Fruit fly (Drosophila melanogaster) whole organism, wandering third instar larva: ENCODE data around the gene eIF3h.

Source experiments
- Abd-B ChIP-seq: fragments of >200 bp; optimal IDR thresholded peaks from 2 replicates; lab custom pipeline; 2017; ENCODE audit warnings: missing biosample characterization, missing genetic modification characterization
- CG32264 ChIP-seq: fragments of 200-800 bp; sonication (Bioruptor generic); optimal IDR thresholded peaks from 2 replicates; lab custom pipeline; 2016; ENCODE audit warnings: missing biosample characterization, missing genetic modification characterization
- CG9705 ChIP-seq: fragments of 200-800 bp; sonication (Bioruptor generic); optimal IDR thresholded peaks from 2 replicates; lab custom pipeline; 2018; ENCODE audit warnings: missing biosample characterization, mild to moderate bottlenecking, missing genetic modification characterization
- CrebA ChIP-seq: fragments of 200-800 bp; sonication (Bioruptor generic); optimal IDR thresholded peaks from 2 replicates; lab custom pipeline; 2016; ENCODE audit warnings: missing biosample characterization, mild to moderate bottlenecking, missing genetic modification characterization, borderline replicate concordance
- Dfd ChIP-seq: fragments of >200 bp; optimal IDR thresholded peaks from 2 replicates; lab custom pipeline; 2017; ENCODE audit warnings: missing biosample characterization, missing genetic modification characterization
- Dif ChIP-seq: fragments of 200-275, 200-300 bp; sonication (Bioruptor generic); optimal IDR thresholded peaks from 2 replicates; lab custom pipeline; 2018; ENCODE audit warnings: missing biosample characterization, missing genetic modification characterization; ENCODE audit not compliant: partially characterized antibody
- GATAd ChIP-seq: sonication (Bioruptor generic); optimal IDR thresholded peaks from 2 replicates; lab custom pipeline; 2016; ENCODE audit warnings: missing biosample characterization, missing genetic modification characterization
- HLH106 ChIP-seq: fragments of 200-800 bp; optimal IDR thresholded peaks from 3 replicates; lab custom pipeline; 2019; ENCODE audit warnings: missing biosample characterization, mild to moderate bottlenecking, missing genetic modification characterization, moderate library complexity
- Hnf4 ChIP-seq: fragments of 200-800 bp; sonication (Bioruptor generic); optimal IDR thresholded peaks from 2 replicates; lab custom pipeline; 2016; ENCODE audit warnings: missing biosample characterization, mild to moderate bottlenecking, missing genetic modification characterization
- Hr78 ChIP-seq: fragments of >200 bp; optimal IDR thresholded peaks from 2 replicates; lab custom pipeline; 2017; ENCODE audit warnings: missing biosample characterization, missing genetic modification characterization
- Hr83 ChIP-seq: fragments of 200-300 bp; sonication (Bioruptor generic); optimal IDR thresholded peaks from 2 replicates; lab custom pipeline; 2016; ENCODE audit warnings: missing biosample characterization, mild to moderate bottlenecking, missing genetic modification characterization, moderate library complexity; ENCODE audit not compliant: poor library complexity, severe bottlenecking
- Jra ChIP-seq: sonication (Bioruptor generic); optimal IDR thresholded peaks from 2 replicates; lab custom pipeline; 2016; ENCODE audit warnings: missing biosample characterization, missing genetic modification characterization
- Mio ChIP-seq: sonication (Bioruptor generic); optimal IDR thresholded peaks from 2 replicates; lab custom pipeline; 2016; ENCODE audit warnings: missing biosample characterization, missing genetic modification characterization
- Myc ChIP-seq: fragments of >200 bp; optimal IDR thresholded peaks from 2 replicates; lab custom pipeline; 2017
- N ChIP-seq: fragments of >200 bp; optimal IDR thresholded peaks from 2 replicates; lab custom pipeline; 2018; ENCODE audit warnings: missing biosample characterization, missing external identifiers, missing genetic modification characterization
- Rel ChIP-seq, 2 experiments: fragments of 200-800 bp; sonication (Bioruptor generic) in 1 of 2; optimal IDR thresholded peaks; 2 replicates in 1 of 2; 3 replicates in 1 of 2; lab custom pipeline; 2016 to 2019; ENCODE audit warnings: mild to moderate bottlenecking in 2 of 2, missing biosample characterization in 2 of 2, missing genetic modification characterization in 2 of 2, moderate library complexity in 1 of 2
- Sp1 ChIP-seq: fragments of 200-800 bp; sonication (Bioruptor generic); optimal IDR thresholded peaks from 3 replicates; lab custom pipeline; 2019; ENCODE audit warnings: missing biosample characterization, mild to moderate bottlenecking, missing genetic modification characterization, moderate library complexity
- Vsx2 ChIP-seq: fragments of 200-300, 225-300 bp; sonication (Bioruptor generic); optimal IDR thresholded peaks from 2 replicates; lab custom pipeline; 2018; ENCODE audit warnings: missing biosample characterization, missing genetic modification characterization; ENCODE audit not compliant: partially characterized antibody
- br ChIP-seq: fragments of 200-800 bp; sonication (Bioruptor generic); optimal IDR thresholded peaks from 2 replicates; lab custom pipeline; 2016; ENCODE audit warnings: missing biosample characterization, missing genetic modification characterization
- brk ChIP-seq: fragments of 200-800 bp; sonication (Bioruptor generic); optimal IDR thresholded peaks from 2 replicates; lab custom pipeline; 2016; ENCODE audit warnings: missing biosample characterization, mild to moderate bottlenecking, missing genetic modification characterization
- dl ChIP-seq, 2 experiments: fragments of 175-275, 200-275 bp in 1 of 2; fragments of 200-275 bp in 1 of 2; sonication (Bioruptor generic); optimal IDR thresholded peaks; lab custom pipeline; 2018; ENCODE audit warnings: mild to moderate bottlenecking in 2 of 2, missing biosample characterization in 2 of 2, missing genetic modification characterization in 2 of 2, moderate library complexity in 2 of 2; ENCODE audit not compliant: partially characterized antibody in 2 of 2, insufficient read depth in 1 of 2
- dmrt93B ChIP-seq: fragments of 200-800 bp; sonication (Bioruptor generic); optimal IDR thresholded peaks from 2 replicates; lab custom pipeline; 2018; ENCODE audit warnings: missing biosample characterization, mild to moderate bottlenecking, missing genetic modification characterization
- dsf ChIP-seq: sonication (Bioruptor generic); optimal IDR thresholded peaks from 2 replicates; lab custom pipeline; 2016; ENCODE audit warnings: missing biosample characterization, missing genetic modification characterization, borderline replicate concordance
- ey ChIP-seq: fragments of 200-800 bp; sonication (Bioruptor generic); optimal IDR thresholded peaks from 2 replicates; lab custom pipeline; 2016; ENCODE audit warnings: missing biosample characterization, missing genetic modification characterization
- foxo ChIP-seq, 2 experiments: fragments of 200-800 bp; sonication (Bioruptor generic); optimal IDR thresholded peaks; 2 replicates in 1 of 2; 3 replicates in 1 of 2; lab custom pipeline; 2016 to 2017; ENCODE audit warnings: missing biosample characterization in 2 of 2, missing genetic modification characterization in 2 of 2
- fru ChIP-seq: fragments of 200-800 bp; sonication (Bioruptor generic); optimal IDR thresholded peaks from 3 replicates; lab custom pipeline; 2016; ENCODE audit warnings: missing biosample characterization, mild to moderate bottlenecking, missing genetic modification characterization
- h ChIP-seq: fragments of 200-800 bp; sonication (Bioruptor generic); optimal IDR thresholded peaks from 3 replicates; lab custom pipeline; 2016; ENCODE audit warnings: missing biosample characterization, mild to moderate bottlenecking, missing genetic modification characterization
- jim ChIP-seq: fragments of 175-275, 200-325 bp; sonication (Bioruptor generic); optimal IDR thresholded peaks from 2 replicates; lab custom pipeline; 2016; ENCODE audit warnings: missing biosample characterization, mild to moderate bottlenecking, missing genetic modification characterization
- lola ChIP-seq: fragments of >200 bp; optimal IDR thresholded peaks from 2 replicates; lab custom pipeline; 2017; ENCODE audit warnings: missing biosample characterization, missing genetic modification characterization
- pan ChIP-seq: fragments of >200 bp; optimal IDR thresholded peaks from 2 replicates; lab custom pipeline; 2017
- psq ChIP-seq: fragments of 200-800 bp; sonication (Bioruptor generic); optimal IDR thresholded peaks from 3 replicates; lab custom pipeline; 2017; ENCODE audit warnings: missing biosample characterization, mild to moderate bottlenecking, missing genetic modification characterization, moderate library complexity
- rgr ChIP-seq: fragments of 200-800 bp; sonication (Bioruptor generic); optimal IDR thresholded peaks from 3 replicates; lab custom pipeline; 2016; ENCODE audit warnings: missing biosample characterization, mild to moderate bottlenecking, missing genetic modification characterization
- sage ChIP-seq: fragments of 200-800 bp; sonication (Bioruptor generic); optimal IDR thresholded peaks from 2 replicates; lab custom pipeline; 2016; ENCODE audit warnings: missing biosample characterization, mild to moderate bottlenecking, missing genetic modification characterization
- sv ChIP-seq: fragments of 200-800 bp; sonication (Bioruptor generic); optimal IDR thresholded peaks from 3 replicates; lab custom pipeline; 2016; ENCODE audit warnings: missing biosample characterization, missing genetic modification characterization
- tai ChIP-seq: sonication (Bioruptor generic); optimal IDR thresholded peaks from 2 replicates; lab custom pipeline; 2016; ENCODE audit warnings: missing biosample characterization, missing genetic modification characterization
- usp ChIP-seq: fragments of >200 bp; optimal IDR thresholded peaks from 2 replicates; lab custom pipeline; 2017; ENCODE audit warnings: missing biosample characterization, missing genetic modification characterization
- woc ChIP-seq: sonication (Bioruptor generic); optimal IDR thresholded peaks from 2 replicates; lab custom pipeline; 2016; ENCODE audit warnings: missing biosample characterization, mild to moderate bottlenecking, missing genetic modification characterization

The eIF3h gene

DNA sequence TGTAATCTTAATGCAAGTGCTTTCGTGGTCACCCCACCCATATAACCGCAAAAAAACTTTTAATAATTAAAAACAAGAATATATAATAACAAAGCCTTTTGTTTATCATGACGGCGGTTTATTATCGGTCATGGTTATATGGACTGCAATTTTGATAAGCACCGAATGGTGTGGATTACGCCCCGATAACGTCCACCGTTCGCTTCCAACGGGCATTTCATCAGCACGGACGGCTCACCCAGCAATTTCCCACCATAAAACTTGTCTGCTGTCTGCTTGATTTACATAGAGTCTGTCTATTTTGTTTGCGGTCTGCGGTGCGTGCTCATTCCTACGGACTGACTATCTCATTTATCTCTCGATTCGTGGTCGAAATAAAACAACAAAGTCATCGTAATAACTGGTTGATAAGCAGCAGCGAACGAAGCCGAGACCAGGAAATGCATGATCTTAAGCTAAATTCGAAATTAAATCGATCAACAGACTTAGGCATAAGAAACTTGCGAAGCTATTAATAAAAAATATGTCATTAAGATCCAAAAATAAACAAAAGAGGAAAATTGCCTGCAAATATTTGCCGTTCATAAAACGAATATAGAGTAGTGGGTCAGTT, 42.6 kb upstream of the eIF3h start:
- TF ChIP-seq Rel (GFP tag; optimal IDR thresholded peaks at IDR 0.05; lab: Kevin White, UChicago) (no peak), Rel (tag; optimal IDR thresholded peaks at IDR 0.05; lab: Kevin White, UChicago) (peak; percentile 53), brk (peak; percentile 63), jim (GFP tag; lab: Kevin White, UChicago) (no peak), woc (GFP tag; lab: Kevin White, UChicago) (no peak), Sp1 (GFP tag; lab: Kevin White, UChicago) (peak; percentile 40), Myc (lab: Kevin White, UChicago) (no peak), sage (GFP tag; lab: Kevin White, UChicago) (peak; percentile 56), ey (GFP tag; lab: Kevin White, UChicago) (no peak), Hr83 (GFP tag; lab: Kevin White, UChicago) (no peak), Dfd (GFP tag; lab: Kevin White, UChicago) (no peak), lola (GFP tag; lab: Kevin White, UChicago) (no peak), Hnf4 (GFP tag; lab: Kevin White, UChicago) (no peak), dl (GFP tag; optimal IDR thresholded peaks at IDR 0.05; lab: Kevin White, UChicago; ENCODE audit: insufficient read depth in 1 of 2, partially characterized antibody in 2 of 2) (no peak), Vsx2 (GFP tag; lab: Kevin White, UChicago) (no peak), Hr78 (GFP tag; lab: Kevin White, UChicago) (no peak), CG32264 (GFP tag; lab: Kevin White, UChicago) (no peak), br (GFP tag; lab: Kevin White, UChicago) (no peak), h (GFP tag; lab: Kevin White, UChicago) (peak; percentile 45), psq (GFP tag; lab: Kevin White, UChicago) (no peak), rgr (peak; percentile 21), Jra (GFP tag; lab: Kevin White, UChicago) (no peak), CG9705 (GFP tag; lab: Kevin White, UChicago) (no peak), GATAd (GFP tag; lab: Kevin White, UChicago) (no peak)
- TF ChIP-seq, all 38 proteins: peak for 6

DNA sequence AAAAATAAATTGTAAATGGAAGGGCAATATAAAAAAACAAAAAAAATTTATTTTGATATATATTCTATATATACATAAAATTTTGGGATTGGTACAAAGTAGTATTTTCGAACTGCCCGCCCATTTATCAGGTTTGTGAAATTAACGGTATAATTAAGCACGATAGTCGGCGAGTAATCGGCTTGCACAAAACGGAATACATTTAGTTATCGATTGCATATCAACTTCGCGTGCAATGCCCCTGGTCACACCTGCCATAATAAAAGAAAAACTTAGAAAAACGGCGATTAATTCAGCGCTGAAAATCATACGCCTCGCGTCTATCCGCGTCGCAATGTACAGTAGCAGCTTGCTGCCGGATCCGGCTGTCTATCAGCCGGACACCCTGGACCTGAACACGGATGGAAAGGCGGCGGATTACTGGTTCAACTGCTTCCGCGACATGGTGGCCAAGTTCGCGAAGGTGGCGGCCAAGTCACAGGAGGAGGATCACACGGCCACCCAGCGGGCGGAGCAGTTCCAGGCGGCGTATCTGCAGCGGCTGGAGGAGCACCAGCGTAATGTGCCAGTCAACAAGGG, 41.0 kb upstream of the eIF3h start, which contains the start of gene CG5828:
Gene CG5828, plus strand, starts transcription at position 205 of the 579 bp plus-strand sequence.
- peak; percentile 16 for TF ChIP-seq Hr83 (GFP tag; lab: Kevin White, UChicago)
- TF ChIP-seq usp (GFP tag; lab: Kevin White, UChicago), result no peak

DNA sequence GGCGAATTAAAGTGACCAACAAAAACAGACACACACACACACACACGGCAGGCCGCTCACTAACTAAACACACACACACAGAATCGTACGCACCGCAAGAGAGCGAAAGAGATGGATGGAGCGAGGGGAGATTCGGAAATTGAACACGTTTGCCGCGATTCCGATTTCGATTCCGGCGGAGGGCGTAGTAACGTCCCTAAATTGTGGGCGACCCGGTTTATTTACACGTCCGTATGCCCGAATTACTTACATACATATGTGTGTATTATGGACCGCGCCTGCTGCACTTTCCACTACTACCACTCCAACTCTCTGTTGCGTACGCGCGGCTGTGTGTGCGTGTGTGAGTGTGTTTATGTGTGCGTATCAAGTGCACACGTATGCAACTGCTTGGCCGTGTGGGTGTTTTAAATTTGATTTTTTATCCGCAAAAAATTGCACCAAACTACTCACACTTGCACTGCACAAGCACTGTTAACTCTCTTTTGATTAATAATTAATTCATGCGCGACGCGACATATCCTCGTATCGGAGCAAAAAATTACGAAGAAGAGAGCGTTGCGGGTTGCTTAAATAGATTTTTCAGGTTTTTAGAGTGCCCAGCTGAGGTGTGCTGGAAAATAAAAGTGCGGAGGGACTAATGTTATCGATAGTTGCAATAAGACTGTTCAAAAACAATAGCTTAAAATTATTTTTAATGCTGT, 40.2 kb upstream of the eIF3h start, which contains the start of gene Pgant5:
Gene Pgant5, minus strand, starts transcription at position 601 of the 704 bp plus-strand sequence.
- TF ChIP-seq Abd-B (peak; percentile 66), CG9705 (GFP tag; lab: Kevin White, UChicago) (no peak), rgr (peak; percentile 2), Hr83 (GFP tag; lab: Kevin White, UChicago) (peak; percentile 67), Mio (no peak), Myc (lab: Kevin White, UChicago) (no peak), foxo (GFP tag; optimal IDR thresholded peaks at IDR 0.05; lab: Kevin White, UChicago) (peak in 1 of 2 experiments; percentile 20), lola (GFP tag; lab: Kevin White, UChicago) (no peak), psq (GFP tag; lab: Kevin White, UChicago) (peak; percentile 10), tai (GFP tag; lab: Kevin White, UChicago) (no peak), dsf (GFP tag; lab: Kevin White, UChicago) (no peak), N (GFP tag; lab: Kevin White, UChicago) (peak; percentile 89), br (GFP tag; lab: Kevin White, UChicago) (peak; percentile 12), sage (GFP tag; lab: Kevin White, UChicago) (no peak), Rel (GFP tag; optimal IDR thresholded peaks at IDR 0.05; lab: Kevin White, UChicago) (no peak), Rel (tag; optimal IDR thresholded peaks at IDR 0.05; lab: Kevin White, UChicago) (peak; percentile 34), Dif (GFP tag; lab: Kevin White, UChicago) (peak; percentile 2), dl (GFP tag; optimal IDR thresholded peaks at IDR 0.05; lab: Kevin White, UChicago; ENCODE audit: insufficient read depth in 1 of 2, partially characterized antibody in 2 of 2) (no peak), ey (GFP tag; lab: Kevin White, UChicago) (no peak), CrebA (GFP tag; lab: Kevin White, UChicago) (no peak), Hr78 (GFP tag; lab: Kevin White, UChicago) (peak; percentile 22), Dfd (GFP tag; lab: Kevin White, UChicago) (no peak), dmrt93B (GFP tag; lab: Kevin White, UChicago) (no peak), h (GFP tag; lab: Kevin White, UChicago) (peak; percentile 60), GATAd (GFP tag; lab: Kevin White, UChicago) (no peak), jim (GFP tag; lab: Kevin White, UChicago) (peak; percentile 67), pan (lab: Kevin White, UChicago) (no peak), HLH106 (no peak), sv (GFP tag; lab: Kevin White, UChicago) (no peak), Sp1 (GFP tag; lab: Kevin White, UChicago) (peak; percentile 15), Vsx2 (GFP tag; lab: Kevin White, UChicago) (no peak), fru (GFP tag; lab: Kevin White, UChicago) (peak; percentile 60), CG32264 (GFP tag; lab: Kevin White, UChicago) (no peak), brk (peak; percentile 8), usp (GFP tag; lab: Kevin White, UChicago) (no peak), woc (GFP tag; lab: Kevin White, UChicago) (no peak), Hnf4 (GFP tag; lab: Kevin White, UChicago) (peak; percentile 71), Jra (GFP tag; lab: Kevin White, UChicago) (peak; percentile 33)
